Worm (Caenorhabditis elegans) whole organism, early embryonic: ENCODE results near the gene F49E12.8.

Experiments
- B0310.2 ChIP-seq: sonication (generic microtip); optimal IDR thresholded peaks from 2 replicates; lab custom pipeline; 2016; ENCODE audit warnings: mild to moderate bottlenecking, missing genetic modification characterization, missing compliant biosample characterization
- aly-1 ChIP-seq: sonication (generic microtip); optimal IDR thresholded peaks from 2 replicates; lab custom pipeline; 2016; ENCODE audit warnings: missing genetic modification characterization, missing compliant biosample characterization
- ama-1 ChIP-seq: fragments of 150-350 bp; optimal IDR thresholded peaks from 2 replicates; lab custom pipeline; 2014
- ceh-13 ChIP-seq: fragments of 200-800 bp; sonication (Bioruptor generic); optimal IDR thresholded peaks from 2 replicates; lab custom pipeline; 2018; ENCODE audit warnings: mild to moderate bottlenecking, missing genetic modification characterization, missing compliant biosample characterization
- hmbx-1 ChIP-seq: sonication (generic microtip); optimal IDR thresholded peaks from 2 replicates; lab custom pipeline; 2016; ENCODE audit warnings: mild to moderate bottlenecking, missing genetic modification characterization, missing compliant biosample characterization
- hmg-4 ChIP-seq: fragments of 200-800 bp; sonication (Bioruptor generic); optimal IDR thresholded peaks from 2 replicates; lab custom pipeline; 2018; ENCODE audit warnings: mild to moderate bottlenecking, missing genetic modification characterization, missing compliant biosample characterization
- hnd-1 ChIP-seq: sonication (generic microtip); optimal IDR thresholded peaks from 2 replicates; lab custom pipeline; 2016; ENCODE audit warnings: missing genetic modification characterization, missing compliant biosample characterization
- pes-1 ChIP-seq: fragments of 200-800 bp; sonication (Bioruptor generic); IDR thresholded peaks from 2 replicates; pipeline ENCODE4 v1.3.6; 2022; ENCODE audit warnings: missing genetic modification reagents, missing genetic modification characterization, missing compliant biosample characterization
- scrt-1 ChIP-seq: fragments of 200-800 bp; sonication (Bioruptor generic); IDR thresholded peaks from 2 replicates; pipeline ENCODE4 v1.3.6; 2022; ENCODE audit warnings: missing genetic modification characterization, missing compliant biosample characterization
- sea-1 ChIP-seq: fragments of 200-800 bp; sonication (Bioruptor generic); conservative IDR thresholded peaks from 2 replicates; pipeline ENCODE4 v1.3.6; 2022; ENCODE audit warnings: missing genetic modification characterization, missing compliant biosample characterization
- tbx-11 ChIP-seq: fragments of 200-800 bp; sonication (Bioruptor generic); IDR thresholded peaks from 2 replicates; pipeline ENCODE4 v1.3.6; 2022; ENCODE audit warnings: missing genetic modification characterization, missing compliant biosample characterization
- tbx-37 ChIP-seq: fragments of 200-800 bp; sonication (Bioruptor generic); conservative IDR thresholded peaks from 2 replicates; pipeline ENCODE4 v1.3.6; 2022; ENCODE audit warnings: missing genetic modification reagents, missing genetic modification characterization, missing compliant biosample characterization
- tra-4 ChIP-seq: sonication (generic microtip); optimal IDR thresholded peaks from 2 replicates; lab custom pipeline; 2017; ENCODE audit warnings: missing genetic modification characterization, missing compliant biosample characterization

DNA sequence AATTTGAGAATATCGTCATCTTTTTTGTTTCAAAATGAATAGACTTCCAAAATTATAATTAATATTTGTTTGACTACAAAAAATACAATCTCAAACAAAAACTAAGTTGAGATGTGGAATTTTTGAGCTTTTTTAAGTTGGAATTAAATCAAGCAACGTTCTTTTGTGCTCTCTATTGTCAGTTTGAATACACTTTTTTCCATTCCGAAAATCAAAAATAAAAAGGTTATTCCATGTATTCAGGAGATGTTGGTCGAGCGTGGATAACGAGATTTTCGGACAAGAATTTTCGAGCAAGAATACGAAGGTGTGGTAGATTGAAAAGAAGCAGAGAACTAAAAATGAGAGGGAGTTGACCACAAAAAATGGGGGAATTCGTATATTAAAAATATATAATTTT lies 23.9 kb downstream of the F49E12.8 start:
- no peak for TF ChIP-seq ama-1 (lab: Kevin White, UChicago)
- no peak for TF ChIP-seq scrt-1 (GFP tag; lab: Robert Waterston, UW)
- TF ChIP-seq hnd-1 (tag; lab: Kevin White, UChicago): no peak
- no peak for TF ChIP-seq tra-4 (tag; lab: Kevin White, UChicago)
- no peak for TF ChIP-seq pes-1 (GFP tag; lab: Robert Waterston, UW)
- no peak for TF ChIP-seq ceh-13 (GFP tag; lab: Kevin White, UChicago)
- no peak for TF ChIP-seq B0310.2 (tag; lab: Kevin White, UChicago)
- TF ChIP-seq hmg-4 (GFP tag; lab: Kevin White, UChicago): no peak
- no peak for TF ChIP-seq sea-1 (GFP tag; lab: Robert Waterston, UW)
- TF ChIP-seq hmbx-1 (tag; lab: Kevin White, UChicago): no peak
- no peak for TF ChIP-seq tbx-37
- TF ChIP-seq tbx-11 (GFP tag; lab: Robert Waterston, UW): no peak
- TF ChIP-seq aly-1 (tag; lab: Kevin White, UChicago): no peak
